Fruit fly (Drosophila melanogaster): ENCODE data around the gene CycJ.

Gene CycJ

DNA sequence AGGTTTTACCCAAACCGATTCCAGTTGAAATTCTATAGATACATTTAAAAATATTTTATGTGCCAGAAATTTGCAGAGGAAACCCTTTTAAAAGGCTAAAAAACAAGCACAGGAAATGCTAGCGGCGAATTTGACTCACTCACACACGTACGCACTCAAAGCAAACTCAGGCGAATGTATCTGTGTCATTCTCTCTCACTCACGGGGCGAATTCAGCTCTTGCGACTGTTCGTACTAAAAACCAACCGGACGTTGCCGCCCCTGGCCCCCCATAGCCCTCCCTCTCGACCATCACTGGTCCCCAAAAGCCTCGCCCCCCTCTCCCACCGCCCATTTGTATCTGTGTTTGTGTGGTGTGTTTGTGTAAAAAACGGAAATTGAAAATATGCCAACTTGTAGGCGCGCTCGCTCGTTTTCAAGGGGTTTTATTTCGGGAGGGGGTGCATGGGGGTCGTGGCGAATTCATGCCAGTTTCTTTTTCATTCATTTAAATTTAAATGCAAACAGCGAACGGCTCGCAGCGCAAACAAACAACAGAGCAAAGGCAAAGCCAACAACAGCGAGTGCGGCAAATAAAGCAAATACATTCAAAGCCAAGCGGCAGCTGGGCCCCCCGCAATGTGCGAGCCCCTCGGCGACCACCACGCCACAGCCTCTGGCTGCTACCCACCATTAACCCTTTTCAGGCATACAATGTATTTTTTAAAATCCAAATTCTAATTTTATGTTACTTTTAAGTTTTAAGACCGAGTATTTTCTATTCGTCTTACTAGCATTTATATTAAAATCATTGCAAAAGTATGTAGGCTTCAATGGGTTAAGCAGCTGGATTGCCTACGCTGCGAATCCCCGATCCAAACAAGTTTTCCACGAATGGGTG, 47.8 kb upstream of the CycJ start (continued):
- TF ChIP-seq CG18011 (GFP tag; optimal IDR thresholded peaks at IDR 0.05) (peak; percentile 11), pho (GFP tag; optimal IDR thresholded peaks at IDR 0.05) (peak; percentile 78), nmo (GFP tag; optimal IDR thresholded peaks at IDR 0.05) (peak; percentile 51), sr (GFP tag; IDR thresholded peaks at IDR 0.05) (peak; percentile 76), CG10462 (GFP tag; optimal IDR thresholded peaks at IDR 0.05) (peak; percentile 2), gt (GFP tag; IDR thresholded peaks at IDR 0.05) (no peak; the same call in 1 of the 2 replicates), croc (GFP tag; conservative IDR thresholded peaks at IDR 0.05) (0 out of 3 replicates have a peak, but pooled peaks have one; percentile 20), tgo (GFP tag; IDR thresholded peaks at IDR 0.05) (peak; percentile 80), chif (GFP tag; optimal IDR thresholded peaks at IDR 0.05) (peak; percentile 2 to 37), gcm (GFP tag; optimal IDR thresholded peaks at IDR 0.05) (no peak), usp (GFP tag; optimal IDR thresholded peaks at IDR 0.05) (no peak), D19B (GFP tag; optimal IDR thresholded peaks at IDR 0.05) (peak; percentile 65), ems (GFP tag; optimal IDR thresholded peaks at IDR 0.05) (peak; percentile 63), Lim3 (GFP tag; IDR thresholded peaks at IDR 0.05) (peak; percentile 26; the same call in 1 of the 2 replicates), CkIIα-i1 (GFP tag; IDR thresholded peaks at IDR 0.05) (no peak), CG8359 (GFP tag; optimal IDR thresholded peaks at IDR 0.05; ENCODE audit: borderline replicate concordance) (no peak), Antp (GFP tag; optimal IDR thresholded peaks at IDR 0.05) (no peak), ci (GFP tag; IDR thresholded peaks at IDR 0.05) (peak; percentile 85), pb (GFP tag; optimal IDR thresholded peaks at IDR 0.05) (peak; percentile 45), CG5953 (GFP tag; IDR thresholded peaks at IDR 0.05) (peak; percentile 78; the same call in 1 of the 2 replicates), CG43689 (GFP tag; IDR thresholded peaks at IDR 0.05) (peak; percentile 67), sob (GFP tag; IDR thresholded peaks at IDR 0.05) (peak; percentile 82), HmgD (GFP tag; optimal IDR thresholded peaks at IDR 0.05) (no peak), vnd (GFP tag; IDR thresholded peaks at IDR 0.05; ENCODE audit: partially characterized antibody) (no peak), H2.0 (GFP tag; IDR thresholded peaks at IDR 0.05) (peak; percentile 81), ham (GFP tag; IDR thresholded peaks at IDR 0.05) (peak; percentile 35; the same call in 1 of the 2 replicates), Dad (GFP tag; optimal IDR thresholded peaks at IDR 0.05) (peak; percentile 69), seq (GFP tag; IDR thresholded peaks at IDR 0.05) (peak; percentile 56), Hsf (GFP tag; optimal IDR thresholded peaks at IDR 0.05) (peak; percentile 51), stwl (tag; optimal IDR thresholded peaks at IDR 0.05) (no peak), CG12236 (GFP tag; optimal IDR thresholded peaks at IDR 0.05) (no peak), zen2 (GFP tag; IDR thresholded peaks at IDR 0.05; ENCODE audit: partially characterized antibody) (0 out of 3 replicates have a peak, but pooled peaks have one; percentile 12), repo (GFP tag; optimal IDR thresholded peaks at IDR 0.05) (no peak), Blimp-1 (GFP tag; optimal IDR thresholded peaks at IDR 0.05) (peak; percentile 39), CG2889 (GFP tag; IDR thresholded peaks at IDR 0.05) (peak; percentile 33; the same call in 1 of the 3 replicates), HmgZ (tag; optimal IDR thresholded peaks at IDR 0.05) (peak; percentile 91), CG11695 (GFP tag; IDR thresholded peaks at IDR 0.05) (peak; percentile 80), gfzf (GFP tag; optimal IDR thresholded peaks at IDR 0.05) (no peak), lmd (GFP tag; IDR thresholded peaks at IDR 0.05) (peak; percentile 87), Chrac-16 (GFP tag; optimal IDR thresholded peaks at IDR 0.05) (peak; percentile 30), chinmo (GFP tag; IDR thresholded peaks at IDR 0.05; ENCODE audit: partially characterized antibody) (peak; percentile 99), h (optimal IDR thresholded peaks at IDR 0.05) (no peak), CG3726 (GFP tag; IDR thresholded peaks at IDR 0.05) (no peak), jigr1 (GFP tag; IDR thresholded peaks at IDR 0.05) (peak; percentile 42; the same call in 1 of the 3 replicates), slbo (GFP tag; IDR thresholded peaks at IDR 0.05) (peak; percentile 87), sug (tag; optimal IDR thresholded peaks at IDR 0.05) (peak; percentile 98), CG8281 (tag; optimal IDR thresholded peaks at IDR 0.05) (peak; percentile 52), tx (GFP tag; optimal IDR thresholded peaks at IDR 0.05) (peak; percentile 55), CG1832 (GFP tag; optimal IDR thresholded peaks at IDR 0.05) (no peak), CG30403 (GFP tag; optimal IDR thresholded peaks at IDR 0.05) (peak; percentile 48)
